Worm (Caenorhabditis elegans) whole organism, L4/young adult: ENCODE data around the gene glr-7.

Experiments
- W03F9.2 ChIP-seq: fragments of 150-350 bp; optimal IDR thresholded peaks from 2 replicates; lab custom pipeline; 2014; ENCODE audit warnings: missing biosample characterization, missing genetic modification characterization
- him-1 ChIP-seq: sonication (generic microtip); optimal IDR thresholded peaks from 2 replicates; lab custom pipeline; 2016; ENCODE audit warnings: missing genotype, missing genetic modification reagents, missing genetic modification characterization, missing compliant biosample characterization

DNA sequence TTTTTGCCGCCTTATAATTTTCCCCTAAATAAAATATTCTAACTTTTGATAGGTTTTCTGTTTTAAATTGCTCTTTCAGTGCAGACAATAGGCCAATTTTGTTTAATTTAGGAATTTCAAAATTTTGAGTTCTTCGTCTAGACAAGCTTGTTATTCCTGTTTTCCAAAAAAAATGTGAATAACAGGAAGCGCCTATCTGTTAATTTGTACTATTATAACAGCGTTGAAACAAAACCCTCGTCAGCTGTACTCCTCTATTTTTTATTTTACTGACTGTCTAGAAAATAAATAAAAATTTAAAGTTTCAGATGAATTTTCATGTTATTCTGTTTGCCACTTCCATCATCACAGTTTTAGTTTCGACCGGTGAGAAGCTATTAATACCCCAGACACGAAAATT lies 38.4 kb downstream of the glr-7 start, which contains the start of gene F47G3.4:
- no peak for TF ChIP-seq him-1
- no peak for TF ChIP-seq W03F9.2 (tag; lab: Kevin White, UChicago)
